Fruit fly (Drosophila melanogaster) whole organism, prepupa: ENCODE data around the gene CG4074.
A peak's percentile ranks its signal among the peaks of the same experiment; 100 is the strongest.

Experiments
- Blimp-1 ChIP-seq: fragments of 200-800 bp; sonication (Bioruptor generic); optimal IDR thresholded peaks from 3 replicates; lab custom pipeline; 2017; ENCODE audit warnings: missing biosample characterization, missing genetic modification characterization, mild to moderate bottlenecking, moderate library complexity, missing genetic modification reagents
- CG10669 ChIP-seq: fragments of 200-800 bp; sonication (Bioruptor generic); optimal IDR thresholded peaks from 3 replicates; lab custom pipeline; 2018; ENCODE audit warnings: missing biosample characterization, mild to moderate bottlenecking, missing genetic modification characterization, moderate library complexity
- CG11294 ChIP-seq: fragments of 200-800 bp; sonication (Bioruptor generic); IDR thresholded peaks from 2 replicates; pipeline ENCODE4 v1.3.6; 2022; ENCODE audit warnings: missing biosample characterization, missing genetic modification characterization
- CG11762 ChIP-seq: fragments of 200-800 bp; sonication (Bioruptor generic); optimal IDR thresholded peaks from 3 replicates; lab custom pipeline; 2016; ENCODE audit warnings: missing biosample characterization, missing genetic modification characterization; ENCODE audit not compliant: insufficient read depth
- CG11902 ChIP-seq: fragments of 200-800 bp; sonication (Bioruptor generic); optimal IDR thresholded peaks from 3 replicates; lab custom pipeline; 2016; ENCODE audit warnings: missing biosample characterization, missing genetic modification characterization
- CG15336 ChIP-seq: fragments of 200-800 bp; sonication (Bioruptor generic); IDR thresholded peaks from 2 replicates; pipeline ENCODE4 v1.3.6; 2022; ENCODE audit warnings: missing biosample characterization, missing genetic modification characterization
- CG16779 ChIP-seq: fragments of 200-800 bp; sonication (Bioruptor generic); optimal IDR thresholded peaks from 3 replicates; lab custom pipeline; 2017; ENCODE audit warnings: missing biosample characterization, mild to moderate bottlenecking, missing genetic modification characterization
- CG3032 ChIP-seq: fragments of 200-800 bp; optimal IDR thresholded peaks from 2 replicates; lab custom pipeline; 2019; ENCODE audit warnings: missing biosample characterization, mild to moderate bottlenecking, missing genetic modification characterization, moderate library complexity
- CG31627 ChIP-seq: fragments of 200-800 bp; sonication (Bioruptor generic); optimal IDR thresholded peaks from 3 replicates; lab custom pipeline; 2016; ENCODE audit warnings: missing biosample characterization, missing genetic modification characterization
- CG34406 ChIP-seq: fragments of 200-800 bp; sonication (Bioruptor generic); optimal IDR thresholded peaks from 3 replicates; lab custom pipeline; 2016; ENCODE audit warnings: missing biosample characterization, missing genetic modification characterization
- CG3919 ChIP-seq: fragments of 200-800 bp; sonication (Bioruptor generic); optimal IDR thresholded peaks from 3 replicates; lab custom pipeline; 2016; ENCODE audit warnings: missing biosample characterization, missing genetic modification characterization
- CG4318 ChIP-seq: fragments of 200-800 bp; sonication (Bioruptor generic); optimal IDR thresholded peaks from 3 replicates; lab custom pipeline; 2017; ENCODE audit warnings: missing biosample characterization, mild to moderate bottlenecking, missing genetic modification characterization
- CG6163 ChIP-seq: fragments of 200-800 bp; sonication (Bioruptor generic); IDR thresholded peaks from 3 replicates; pipeline ENCODE4 v1.3.6; 2022; ENCODE audit warnings: missing biosample characterization, missing genetic modification characterization
- CG6276 ChIP-seq: fragments of 200-800 bp; sonication (Bioruptor generic); optimal IDR thresholded peaks from 2 replicates; lab custom pipeline; 2017; ENCODE audit warnings: missing biosample characterization, mild to moderate bottlenecking, missing genetic modification characterization
- CG6792 ChIP-seq: fragments of 200-800 bp; sonication (Bioruptor generic); optimal IDR thresholded peaks from 3 replicates; lab custom pipeline; 2016; ENCODE audit warnings: missing biosample characterization, missing genetic modification characterization
- CG6808 ChIP-seq: fragments of 200-800 bp; sonication (Bioruptor generic); optimal IDR thresholded peaks from 3 replicates; lab custom pipeline; 2017; ENCODE audit warnings: missing biosample characterization, missing genetic modification characterization, mild to moderate bottlenecking, moderate library complexity, missing genetic modification reagents
- CG6854 ChIP-seq: fragments of 200-800 bp; sonication (Bioruptor generic); optimal IDR thresholded peaks from 2 replicates; lab custom pipeline; 2017; ENCODE audit warnings: missing biosample characterization, mild to moderate bottlenecking, missing genetic modification characterization
- CG7368 ChIP-seq: fragments of 200-800 bp; sonication (Bioruptor generic); optimal IDR thresholded peaks from 3 replicates; lab custom pipeline; 2016; ENCODE audit warnings: missing biosample characterization, missing genetic modification characterization
- CG8632 ChIP-seq: fragments of 200-800 bp; sonication (Bioruptor generic); optimal IDR thresholded peaks from 3 replicates; lab custom pipeline; 2016; ENCODE audit warnings: missing biosample characterization, missing genetic modification characterization
- Eip78C ChIP-seq: fragments of 200-800 bp; sonication (Bioruptor generic); peaks from one replicate; lab custom pipeline; 2016; ENCODE audit warnings: missing biosample characterization, missing genetic modification characterization
- Eip93F ChIP-seq: fragments of 200-800 bp; sonication (Bioruptor generic); optimal IDR thresholded peaks from 2 replicates; lab custom pipeline; 2016; ENCODE audit warnings: missing biosample characterization, mild to moderate bottlenecking, missing genetic modification characterization
- Hr4 ChIP-seq: fragments of 200-800 bp; sonication (Bioruptor generic); optimal IDR thresholded peaks from 3 replicates; lab custom pipeline; 2016; ENCODE audit warnings: missing biosample characterization, missing genetic modification characterization
- Lpt ChIP-seq: fragments of 200-800 bp; sonication (Bioruptor generic); optimal IDR thresholded peaks from 3 replicates; lab custom pipeline; 2016; ENCODE audit warnings: missing biosample characterization, missing genetic modification characterization
- Met ChIP-seq: fragments of 200-800 bp; sonication (Bioruptor generic); optimal IDR thresholded peaks from 3 replicates; lab custom pipeline; 2016; ENCODE audit warnings: missing biosample characterization, missing genetic modification characterization
- OdsH ChIP-seq: fragments of 200-800 bp; sonication (Bioruptor generic); optimal IDR thresholded peaks from 3 replicates; lab custom pipeline; 2016; ENCODE audit warnings: missing biosample characterization, missing genetic modification characterization
- Sox102F ChIP-seq: fragments of 200-800 bp; sonication (Bioruptor generic); optimal IDR thresholded peaks from 2 replicates; lab custom pipeline; 2016; ENCODE audit warnings: missing biosample characterization, mild to moderate bottlenecking, missing genetic modification characterization
- Sox14 ChIP-seq: fragments of 200-800 bp; sonication (Bioruptor generic); optimal IDR thresholded peaks from 3 replicates; lab custom pipeline; 2016; ENCODE audit warnings: missing biosample characterization, missing genetic modification characterization
- achi ChIP-seq: fragments of 200-800 bp; sonication (Bioruptor generic); optimal IDR thresholded peaks from 3 replicates; lab custom pipeline; 2016; ENCODE audit warnings: missing biosample characterization, missing genetic modification characterization
- acj6 ChIP-seq: fragments of 200-800 bp; sonication (Bioruptor generic); optimal IDR thresholded peaks from 3 replicates; lab custom pipeline; 2016; ENCODE audit warnings: missing biosample characterization, missing genetic modification characterization
- cyc ChIP-seq: fragments of 200-800 bp; sonication (Bioruptor generic); optimal IDR thresholded peaks from 3 replicates; lab custom pipeline; 2016; ENCODE audit warnings: missing biosample characterization, missing genetic modification characterization
- dsx ChIP-seq: fragments of 200-800 bp; optimal IDR thresholded peaks from 3 replicates; lab custom pipeline; 2019; ENCODE audit warnings: missing biosample characterization, mild to moderate bottlenecking, missing genetic modification characterization, moderate library complexity; ENCODE audit not compliant: poor library complexity, severe bottlenecking
- esn ChIP-seq: fragments of 200-800 bp; sonication (Bioruptor generic); optimal IDR thresholded peaks from 2 replicates; lab custom pipeline; 2016; ENCODE audit warnings: missing biosample characterization, mild to moderate bottlenecking, missing genetic modification characterization, moderate library complexity
- fd85E ChIP-seq: fragments of 200-800 bp; sonication (Bioruptor generic); optimal IDR thresholded peaks from 3 replicates; lab custom pipeline; 2016; ENCODE audit warnings: missing biosample characterization, missing genetic modification characterization
- fkh ChIP-seq: fragments of 200-800 bp; sonication (Bioruptor generic); optimal IDR thresholded peaks from 3 replicates; lab custom pipeline; 2017; ENCODE audit warnings: missing biosample characterization, mild to moderate bottlenecking, missing genetic modification characterization, moderate library complexity
- lz ChIP-seq: fragments of 200-800 bp; sonication (Bioruptor generic); optimal IDR thresholded peaks from 3 replicates; lab custom pipeline; 2016; ENCODE audit warnings: missing biosample characterization, missing genetic modification characterization
- net ChIP-seq: fragments of 200-800 bp; sonication (Bioruptor generic); optimal IDR thresholded peaks from 3 replicates; lab custom pipeline; 2016; ENCODE audit warnings: missing biosample characterization, missing genetic modification characterization
- salr ChIP-seq, 2 experiments: fragments of 200-800 bp; sonication (Bioruptor generic); optimal IDR thresholded peaks; 3 replicates each; lab custom pipeline; 2016 to 2018; ENCODE audit warnings: missing biosample characterization in 2 of 2, missing genetic modification characterization in 2 of 2, mild to moderate bottlenecking in 1 of 2
- spab ChIP-seq: fragments of 200-800 bp; sonication (Bioruptor generic); optimal IDR thresholded peaks from 2 replicates; lab custom pipeline; 2017; ENCODE audit warnings: missing biosample characterization, mild to moderate bottlenecking, missing genetic modification characterization, missing genetic modification reagents
- ss ChIP-seq, 2 experiments: fragments of 200-800 bp; sonication (Bioruptor generic); optimal IDR thresholded peaks; 2 replicates in 1 of 2; 3 replicates in 1 of 2; lab custom pipeline; 2017 to 2018; ENCODE audit warnings: mild to moderate bottlenecking in 2 of 2, missing biosample characterization in 2 of 2, missing genetic modification characterization in 2 of 2, moderate library complexity in 1 of 2
- svp ChIP-seq: fragments of 200-800 bp; sonication (Bioruptor generic); peaks from one replicate; lab custom pipeline; 2016; ENCODE audit warnings: missing biosample characterization, missing genetic modification characterization
- topi ChIP-seq: fragments of 200-800 bp; sonication (Bioruptor generic); optimal IDR thresholded peaks from 3 replicates; lab custom pipeline; 2016; ENCODE audit warnings: missing biosample characterization, missing genetic modification characterization

CG4074 gene

DNA sequence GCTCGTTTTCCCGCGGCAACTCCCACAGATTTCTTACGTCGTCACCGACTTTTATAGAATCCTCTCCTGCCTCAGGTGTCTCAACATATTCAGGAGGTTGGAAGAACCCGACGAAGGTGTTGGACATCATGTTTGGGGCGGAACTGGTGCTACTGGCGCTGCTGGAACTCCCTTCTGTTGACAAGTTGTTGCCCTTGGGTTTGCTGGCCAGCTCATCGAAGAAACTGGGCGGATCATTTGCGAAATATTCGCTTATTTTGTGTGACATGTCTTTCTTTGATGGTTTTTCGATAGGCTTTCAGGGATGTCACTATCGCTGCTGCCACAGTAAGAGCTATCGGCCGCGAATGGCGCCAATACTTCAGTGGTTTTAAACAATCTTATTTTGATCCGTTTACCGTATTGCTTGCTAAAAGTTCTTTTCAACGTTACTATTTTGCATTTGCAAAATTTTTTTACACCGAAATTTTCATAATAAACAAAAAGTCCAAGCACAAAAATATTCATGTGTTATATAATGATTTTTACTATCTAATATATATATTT is 18.6 kb upstream of the CG4074 start, which contains the start of gene CG11396:
Gene CG11396 (minus strand): TSS at position 303 of the 546 bp plus-strand sequence.
- TF ChIP-seq achi (GFP tag; lab: Kevin White, UChicago) = peak; percentile 52
- no peak for TF ChIP-seq CG31627
- no peak for TF ChIP-seq CG6792 (GFP tag; lab: Kevin White, UChicago)
- TF ChIP-seq Eip78C (GFP tag; lab: Kevin White, UChicago) = peak; percentile 45
- no peak for TF ChIP-seq fd85E
- peak; percentile 39 for TF ChIP-seq esn (GFP tag; lab: Kevin White, UChicago)
- TF ChIP-seq Sox102F (GFP tag; lab: Kevin White, UChicago) = no peak
- TF ChIP-seq Sox14 (GFP tag; lab: Kevin White, UChicago) = peak; percentile 62

DNA sequence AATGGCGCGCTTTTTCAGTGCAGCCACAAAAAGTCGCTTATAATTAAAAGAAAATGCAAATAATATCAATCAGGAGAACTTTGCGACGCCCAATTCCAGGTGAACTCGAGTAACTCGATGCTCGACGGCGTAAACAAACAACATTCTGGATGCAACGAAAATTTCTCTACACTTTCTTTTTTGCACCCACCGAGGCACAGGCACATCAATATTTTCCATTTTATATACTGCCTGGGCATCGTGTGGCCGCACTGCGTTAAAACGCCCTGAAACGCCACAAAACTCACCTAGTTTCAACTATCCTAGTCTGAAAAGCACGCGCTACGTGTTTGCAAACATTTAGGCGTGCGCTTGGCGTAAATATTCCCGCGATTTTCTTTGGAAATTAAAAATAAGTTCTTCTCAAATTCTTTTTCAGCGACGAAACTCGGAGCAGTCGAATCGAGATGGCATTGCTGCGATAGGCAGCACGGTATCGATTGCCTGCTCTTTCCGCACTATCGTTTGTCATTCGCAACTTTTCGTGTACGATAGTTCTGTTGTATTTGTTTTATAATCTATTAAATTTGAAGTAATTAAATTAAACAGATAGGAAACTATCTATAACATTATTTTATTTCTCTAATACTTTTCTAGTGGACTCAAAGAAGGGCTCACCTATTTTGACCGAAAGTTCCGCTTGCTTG is 16.6 kb upstream of the CG4074 start, which contains the start of gene Pcif1:
Gene Pcif1 (minus strand): TSS at position 456 of the 686 bp plus-strand sequence.
- TF ChIP-seq Eip78C (GFP tag; lab: Kevin White, UChicago) (peak; percentile 40), topi (peak; percentile 31), CG34406 (no peak), fkh (peak; percentile 67), lz (GFP tag; lab: Kevin White, UChicago) (peak; percentile 28), CG8632 (GFP tag; lab: Kevin White, UChicago) (no peak), CG6163 (GFP tag; lab: Robert Waterston, UW) (no peak), Sox102F (GFP tag; lab: Kevin White, UChicago) (peak; percentile 36), CG6854 (GFP tag; lab: Kevin White, UChicago) (no peak), CG3919 (no peak), dsx (no peak), achi (GFP tag; lab: Kevin White, UChicago) (peak; percentile 13), ss (GFP tag; optimal IDR thresholded peaks at IDR 0.05; lab: Kevin White, UChicago) (no peak), OdsH (GFP tag; lab: Kevin White, UChicago) (no peak), CG6808 (no peak), CG6276 (no peak), Met (no peak), CG3032 (tag; lab: Kevin White, UChicago) (no peak), Sox14 (GFP tag; lab: Kevin White, UChicago) (peak; percentile 14), esn (GFP tag; lab: Kevin White, UChicago) (peak; percentile 52), spab (no peak), CG10669 (GFP tag; lab: Kevin White, UChicago) (no peak)

- TF ChIP-seq CG3919 (peak; percentile 2), CG11294 (GFP tag; lab: Robert Waterston, UW) (no peak), Blimp-1 (peak; percentile 44), Hr4 (peak; percentile 69), Eip78C (GFP tag; lab: Kevin White, UChicago) (peak; percentile 91), CG11762 (peak; percentile 5), dsx (peak; percentile 11), Eip93F (GFP tag; lab: Kevin White, UChicago) (peak; percentile 57), CG16779 (tag; lab: Kevin White, UChicago) (no peak), Lpt (peak; percentile 3), CG15336 (GFP tag; lab: Robert Waterston, UW) (peak; percentile 56), acj6 (GFP tag; lab: Kevin White, UChicago) (no peak), CG8632 (GFP tag; lab: Kevin White, UChicago) (peak; percentile 30), CG6276 (peak; percentile 36), CG11902 (GFP tag; lab: Kevin White, UChicago) (no peak), CG31627 (peak; percentile 25), CG4318 (GFP tag; lab: Kevin White, UChicago) (no peak), salr (GFP tag; optimal IDR thresholded peaks at IDR 0.05; lab: Kevin White, UChicago) (peak in 1 of 2 experiments; percentile 54), esn (GFP tag; lab: Kevin White, UChicago) (peak; percentile 64), topi (peak; percentile 48), achi (GFP tag; lab: Kevin White, UChicago) (peak; percentile 37), CG34406 (peak; percentile 32), CG6163 (GFP tag; lab: Robert Waterston, UW) (peak; percentile 12; the same call in 2 of the 3 replicates), svp (GFP tag; lab: Kevin White, UChicago) (peak; percentile 59), Sox14 (GFP tag; lab: Kevin White, UChicago) (peak; percentile 43), CG7368 (GFP tag; lab: Kevin White, UChicago) (no peak), Sox102F (GFP tag; lab: Kevin White, UChicago) (no peak), net (GFP tag; lab: Kevin White, UChicago) (peak; percentile 38), OdsH (GFP tag; lab: Kevin White, UChicago) (peak; percentile 65), cyc (GFP tag; lab: Kevin White, UChicago) (peak; percentile 15), lz (GFP tag; lab: Kevin White, UChicago) (peak; percentile 27)
Observed at dm6 chr3L:20784812-20785671, 15.7 kb upstream of the CG4074 start.
